Worm (Caenorhabditis elegans): Measurements from ENCODE around the gene pin-2.

DNA sequence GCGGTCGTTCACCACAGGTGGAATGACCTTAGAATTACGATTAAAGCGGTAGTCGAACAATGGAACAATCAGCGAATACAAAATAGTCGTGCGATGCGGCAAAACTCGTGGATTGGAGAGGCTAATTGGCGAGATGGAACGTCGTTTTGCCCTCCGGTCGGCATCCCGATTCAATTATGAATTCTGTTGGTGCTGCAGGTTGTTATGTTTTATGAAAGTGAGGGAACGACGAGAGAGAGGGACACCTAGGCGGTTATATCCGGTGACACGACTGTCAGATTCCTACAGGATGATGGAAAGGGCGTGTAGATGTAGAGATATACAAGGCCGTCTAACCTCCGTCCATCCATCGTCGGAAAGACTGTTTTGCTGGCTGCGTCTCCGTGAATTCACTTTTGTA is 23.0 kb downstream of the pin-2 start:
- TF ChIP-seq unc-62 (GFP tag; optimal IDR thresholded peaks at IDR 0.05) = no peak
- TF ChIP-seq ama-1 (optimal IDR thresholded peaks at IDR 0.05) = no peak
- TF ChIP-seq nhr-11 (tag; optimal IDR thresholded peaks at IDR 0.05) = no peak
- TF ChIP-seq R02D3.7 (tag; optimal IDR thresholded peaks at IDR 0.05) = no peak
- TF ChIP-seq nhr-77 (tag; optimal IDR thresholded peaks at IDR 0.05) = no peak
- TF ChIP-seq nhr-237 (tag; optimal IDR thresholded peaks at IDR 0.05) = no peak
- no peak for TF ChIP-seq nhr-10 (tag; optimal IDR thresholded peaks at IDR 0.05)
- TF ChIP-seq F13H6.1 (tag; optimal IDR thresholded peaks at IDR 0.05) = no peak
- TF ChIP-seq skn-1 (tag; optimal IDR thresholded peaks at IDR 0.05) = no peak
